Worm (Caenorhabditis elegans): Measurements from ENCODE around the gene scrm-7.
"Not testable (repeated sequence)": the region's sequence is repeated elsewhere in the genome, so short reads cannot be mapped to it uniquely, and the experiment has no call there.

Gene scrm-7

DNA sequence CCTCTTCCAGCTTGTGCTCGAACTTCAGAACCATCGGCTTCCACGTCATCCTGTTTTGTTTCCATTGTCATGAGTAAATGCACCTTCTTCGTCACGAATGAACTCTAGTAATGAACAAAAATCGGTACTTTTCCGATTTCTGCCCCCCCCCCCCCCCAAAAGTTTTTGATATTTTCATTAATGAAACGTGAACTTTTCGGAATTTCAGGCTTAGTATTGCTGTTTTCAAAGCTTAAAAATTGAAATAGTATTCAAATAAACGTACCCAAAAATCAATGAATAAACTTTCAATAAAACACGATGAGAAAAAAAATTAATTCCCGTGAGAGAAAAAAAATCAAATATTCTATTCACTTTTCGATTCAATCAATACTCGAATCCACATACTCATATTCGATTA is at the start of gene scrm-7, which contains the start of gene Y50E8A.10:
scrm-7 (minus strand) TSS at position 101 of the 400 bp plus-strand sequence.
Y50E8A.10 (plus strand) TSS at position 353 of the 400 bp plus-strand sequence.
- no peak for TF ChIP-seq flt-1 (GFP tag; IDR thresholded peaks at IDR 0.05)
- TF ChIP-seq klf-2 (GFP tag; conservative IDR thresholded peaks at IDR 0.05), result no peak
- TF ChIP-seq T22C8.4 (GFP tag; IDR thresholded peaks at IDR 0.05), result no peak
- TF ChIP-seq ztf-23 (GFP tag; IDR thresholded peaks at IDR 0.05), result no peak
- TF ChIP-seq med-1 (GFP tag; optimal IDR thresholded peaks at IDR 0.05; ENCODE audit: insufficient read depth), result no peak
- no peak for TF ChIP-seq ref-1 (GFP tag; conservative IDR thresholded peaks at IDR 0.05)
- TF ChIP-seq cog-1 (tag; optimal IDR thresholded peaks at IDR 0.05), result no peak
- TF ChIP-seq ztf-29 (GFP tag; IDR thresholded peaks at IDR 0.05), result no peak
- TF ChIP-seq tab-1 (GFP tag; IDR thresholded peaks at IDR 0.05), result no peak

DNA sequence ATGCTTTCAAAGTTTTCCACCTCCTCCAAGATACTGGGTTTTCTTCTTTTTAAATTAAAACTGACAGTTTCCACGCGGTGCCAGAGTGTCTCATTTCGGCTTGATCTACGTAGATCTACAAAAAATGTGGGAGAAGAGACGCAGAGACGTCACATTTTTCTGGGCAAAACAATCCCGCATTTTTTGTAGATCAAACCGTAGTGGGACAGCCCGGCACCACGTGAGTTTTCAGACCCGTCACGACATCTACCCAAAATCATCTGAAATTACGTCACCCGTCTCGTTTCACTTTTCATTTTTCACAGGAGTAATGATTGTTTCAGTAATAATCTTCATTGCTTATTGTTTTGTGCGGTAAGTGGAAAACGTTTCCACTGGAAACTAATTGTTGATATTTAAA is 48.9 kb upstream of the scrm-7 start:
- TF ChIP-seq med-1 (GFP tag; optimal IDR thresholded peaks at IDR 0.05; ENCODE audit: insufficient read depth) (no peak), ztf-23 (GFP tag; IDR thresholded peaks at IDR 0.05) (no peak), ztf-29 (GFP tag; IDR thresholded peaks at IDR 0.05) (0 out of 2 replicates have a peak, but pooled peaks have one; percentile 17), tab-1 (GFP tag; IDR thresholded peaks at IDR 0.05) (no peak), cog-1 (tag; optimal IDR thresholded peaks at IDR 0.05) (no peak)

DNA sequence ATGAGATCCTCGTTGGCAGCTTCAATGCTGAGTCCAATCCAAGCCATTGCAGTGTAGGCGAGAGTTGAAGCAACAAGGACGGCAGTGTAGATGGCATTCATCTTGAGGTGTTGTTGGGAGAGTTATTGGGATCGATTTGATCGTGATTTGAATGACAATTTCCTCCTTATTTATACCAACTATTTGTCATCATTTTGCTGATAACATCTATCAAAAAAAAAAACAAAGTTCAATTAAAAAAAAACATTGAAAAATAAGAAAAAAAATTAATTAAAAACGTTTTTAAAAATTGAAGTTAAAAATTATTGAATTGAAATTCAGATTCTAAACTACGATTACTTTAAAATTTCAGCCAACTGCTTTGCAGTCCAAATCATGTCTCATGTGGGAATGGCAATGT is 47.4 kb upstream of the scrm-7 start, which contains the start of gene nspa-8:
nspa-8 (minus strand) TSS at position 101 of the 400 bp plus-strand sequence.
- TF ChIP-seq med-1 (GFP tag; optimal IDR thresholded peaks at IDR 0.05; ENCODE audit: insufficient read depth); klf-2 (GFP tag; conservative IDR thresholded peaks at IDR 0.05); ref-1 (GFP tag; conservative IDR thresholded peaks at IDR 0.05): not testable (repeated sequence)

DNA sequence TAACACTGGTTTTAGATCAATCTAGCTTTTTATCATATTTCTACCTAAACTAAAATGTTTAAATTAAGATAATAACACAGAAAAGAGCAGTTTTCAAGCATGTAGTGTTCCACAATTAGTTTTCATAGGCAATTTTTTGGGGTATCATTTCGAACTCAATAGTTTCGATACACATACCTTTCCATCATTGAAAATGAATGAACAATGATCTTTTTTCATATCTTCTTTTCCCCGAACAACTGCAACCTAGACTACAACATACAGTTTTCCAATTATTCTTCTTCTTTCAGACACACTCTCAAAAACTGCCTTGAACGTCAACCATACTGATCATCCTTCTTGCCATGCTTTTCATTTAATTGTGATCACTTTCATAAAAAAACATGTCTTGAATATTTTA is 44.6 kb upstream of the scrm-7 start, which contains the start of gene W06A7.4:
W06A7.4 (plus strand) TSS at position 301 of the 400 bp plus-strand sequence.
- TF ChIP-seq ztf-29 (GFP tag; IDR thresholded peaks at IDR 0.05), result no peak
- no peak for TF ChIP-seq flt-1 (GFP tag; IDR thresholded peaks at IDR 0.05)
- no peak for TF ChIP-seq cog-1 (tag; optimal IDR thresholded peaks at IDR 0.05)
- TF ChIP-seq ztf-23 (GFP tag; IDR thresholded peaks at IDR 0.05), result no peak
- no peak for TF ChIP-seq ref-1 (GFP tag; conservative IDR thresholded peaks at IDR 0.05)

DNA sequence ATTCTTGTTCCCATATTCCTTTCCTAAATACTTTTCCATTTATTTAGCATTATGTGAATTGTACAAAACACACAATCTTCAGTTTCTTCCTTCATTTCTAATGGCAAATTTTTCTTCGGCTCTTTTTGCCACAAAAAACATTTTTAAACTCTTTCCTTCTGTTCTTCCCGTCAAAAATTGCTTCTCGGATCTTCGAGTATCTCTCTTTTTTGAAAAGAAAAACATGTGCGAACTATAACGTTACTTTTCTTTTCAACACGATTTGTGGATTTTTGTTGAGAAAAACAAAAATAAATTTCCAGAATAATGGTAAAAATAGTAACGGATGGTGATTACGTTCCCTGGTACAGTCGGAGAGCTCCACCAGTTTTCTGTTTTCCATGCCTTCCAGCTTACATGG is 42.0 kb upstream of the scrm-7 start, which contains the start of gene W06A7.2:
W06A7.2 (plus strand) TSS at position 301 of the 400 bp plus-strand sequence.
- TF ChIP-seq tab-1 (GFP tag; IDR thresholded peaks at IDR 0.05) (no peak), med-1 (GFP tag; optimal IDR thresholded peaks at IDR 0.05; ENCODE audit: insufficient read depth) (no peak), ztf-23 (GFP tag; IDR thresholded peaks at IDR 0.05) (no peak), T22C8.4 (GFP tag; IDR thresholded peaks at IDR 0.05) (no peak), ztf-29 (GFP tag; IDR thresholded peaks at IDR 0.05) (no peak), cog-1 (tag; optimal IDR thresholded peaks at IDR 0.05) (no peak), flt-1 (GFP tag; IDR thresholded peaks at IDR 0.05) (no peak), klf-2 (GFP tag; conservative IDR thresholded peaks at IDR 0.05) (no peak), ref-1 (GFP tag; conservative IDR thresholded peaks at IDR 0.05) (no peak)

- TF ChIP-seq flt-1 (GFP tag; IDR thresholded peaks at IDR 0.05), result no peak
- TF ChIP-seq klf-2 (GFP tag; conservative IDR thresholded peaks at IDR 0.05), result no peak
- no peak for TF ChIP-seq ztf-29 (GFP tag; IDR thresholded peaks at IDR 0.05)
- TF ChIP-seq ref-1 (GFP tag; conservative IDR thresholded peaks at IDR 0.05), result no peak
- no peak for TF ChIP-seq med-1 (GFP tag; optimal IDR thresholded peaks at IDR 0.05; ENCODE audit: insufficient read depth)
- no peak for TF ChIP-seq T22C8.4 (GFP tag; IDR thresholded peaks at IDR 0.05)
- TF ChIP-seq cog-1 (tag; optimal IDR thresholded peaks at IDR 0.05), result no peak
- no peak for TF ChIP-seq tab-1 (GFP tag; IDR thresholded peaks at IDR 0.05)
- TF ChIP-seq ztf-23 (GFP tag; IDR thresholded peaks at IDR 0.05), result no peak
Measured at ce11 chrV:14820314-14820713, 40.8 kb upstream of the scrm-7 start.

- TF ChIP-seq cog-1 (tag; optimal IDR thresholded peaks at IDR 0.05) (no peak), ztf-29 (GFP tag; IDR thresholded peaks at IDR 0.05) (no peak), tab-1 (GFP tag; IDR thresholded peaks at IDR 0.05) (no peak), ref-1 (GFP tag; conservative IDR thresholded peaks at IDR 0.05) (no peak), med-1 (GFP tag; optimal IDR thresholded peaks at IDR 0.05; ENCODE audit: insufficient read depth) (no peak), klf-2 (GFP tag; conservative IDR thresholded peaks at IDR 0.05) (no peak), flt-1 (GFP tag; IDR thresholded peaks at IDR 0.05) (no peak), ztf-23 (GFP tag; IDR thresholded peaks at IDR 0.05) (no peak), T22C8.4 (GFP tag; IDR thresholded peaks at IDR 0.05) (no peak)
Measured at ce11 chrV:14815500-14815899, 36.0 kb upstream of the scrm-7 start, which contains the start of gene rin-1. Gene rin-1 (minus strand): TSS chrV:14815600.

- TF ChIP-seq ztf-29 (GFP tag; IDR thresholded peaks at IDR 0.05), result no peak
- no peak for TF ChIP-seq cog-1 (tag; optimal IDR thresholded peaks at IDR 0.05)
- no peak for TF ChIP-seq klf-2 (GFP tag; conservative IDR thresholded peaks at IDR 0.05)
- no peak for TF ChIP-seq ref-1 (GFP tag; conservative IDR thresholded peaks at IDR 0.05)
- TF ChIP-seq T22C8.4 (GFP tag; IDR thresholded peaks at IDR 0.05), result no peak
- no peak for TF ChIP-seq ztf-23 (GFP tag; IDR thresholded peaks at IDR 0.05)
- no peak for TF ChIP-seq tab-1 (GFP tag; IDR thresholded peaks at IDR 0.05)
- TF ChIP-seq flt-1 (GFP tag; IDR thresholded peaks at IDR 0.05), result no peak
- TF ChIP-seq med-1 (GFP tag; optimal IDR thresholded peaks at IDR 0.05; ENCODE audit: insufficient read depth), result no peak
Measured at ce11 chrV:14813566-14813965, 34.0 kb upstream of the scrm-7 start.

DNA sequence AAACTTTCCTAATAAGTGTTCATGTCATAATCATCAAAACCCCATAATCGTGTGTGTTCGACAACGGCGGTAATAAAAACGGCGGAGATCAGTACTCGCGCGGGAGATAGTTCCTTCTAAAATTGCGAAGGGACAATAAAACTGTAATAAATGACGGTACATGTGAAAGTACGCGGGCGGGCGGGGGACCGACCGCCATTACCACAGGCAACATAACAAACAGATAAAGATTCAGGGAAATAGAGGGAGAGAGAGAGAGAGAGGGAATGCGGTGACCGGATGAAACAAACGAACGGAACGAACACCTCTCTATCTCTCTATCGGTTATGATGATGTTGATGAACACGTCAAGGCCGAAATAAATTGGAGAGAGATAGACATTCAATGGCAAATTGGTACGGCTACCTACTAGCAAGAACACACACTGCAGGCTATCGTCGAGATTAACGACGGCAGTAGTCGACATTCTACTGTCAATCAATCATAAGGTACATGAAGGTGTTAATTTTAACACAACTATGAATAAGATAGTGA is 26.7 kb upstream of the scrm-7 start:
- TF ChIP-seq med-1 (GFP tag; optimal IDR thresholded peaks at IDR 0.05; ENCODE audit: insufficient read depth) (no peak), flt-1 (GFP tag; IDR thresholded peaks at IDR 0.05) (no peak), ztf-23 (GFP tag; IDR thresholded peaks at IDR 0.05) (no peak), T22C8.4 (GFP tag; IDR thresholded peaks at IDR 0.05) (no peak), cog-1 (tag; optimal IDR thresholded peaks at IDR 0.05) (no peak), klf-2 (GFP tag; conservative IDR thresholded peaks at IDR 0.05) (no peak), tab-1 (GFP tag; IDR thresholded peaks at IDR 0.05) (no peak), ref-1 (GFP tag; conservative IDR thresholded peaks at IDR 0.05) (no peak), ztf-29 (GFP tag; IDR thresholded peaks at IDR 0.05) (no peak)

- no peak for TF ChIP-seq ztf-29 (GFP tag; IDR thresholded peaks at IDR 0.05)
- TF ChIP-seq tab-1 (GFP tag; IDR thresholded peaks at IDR 0.05), result no peak
- no peak for TF ChIP-seq med-1 (GFP tag; optimal IDR thresholded peaks at IDR 0.05; ENCODE audit: insufficient read depth)
- no peak for TF ChIP-seq flt-1 (GFP tag; IDR thresholded peaks at IDR 0.05)
- no peak for TF ChIP-seq cog-1 (tag; optimal IDR thresholded peaks at IDR 0.05)
- no peak for TF ChIP-seq klf-2 (GFP tag; conservative IDR thresholded peaks at IDR 0.05)
- no peak for TF ChIP-seq T22C8.4 (GFP tag; IDR thresholded peaks at IDR 0.05)
- TF ChIP-seq ref-1 (GFP tag; conservative IDR thresholded peaks at IDR 0.05), result no peak
- no peak for TF ChIP-seq ztf-23 (GFP tag; IDR thresholded peaks at IDR 0.05)
Measured at ce11 chrV:14800402-14800801, 20.9 kb upstream of the scrm-7 start.

Data from whole organism, midembryonic.